Fruit fly (Drosophila melanogaster): ENCODE data around the gene CG42324.

CG42324 gene

DNA sequence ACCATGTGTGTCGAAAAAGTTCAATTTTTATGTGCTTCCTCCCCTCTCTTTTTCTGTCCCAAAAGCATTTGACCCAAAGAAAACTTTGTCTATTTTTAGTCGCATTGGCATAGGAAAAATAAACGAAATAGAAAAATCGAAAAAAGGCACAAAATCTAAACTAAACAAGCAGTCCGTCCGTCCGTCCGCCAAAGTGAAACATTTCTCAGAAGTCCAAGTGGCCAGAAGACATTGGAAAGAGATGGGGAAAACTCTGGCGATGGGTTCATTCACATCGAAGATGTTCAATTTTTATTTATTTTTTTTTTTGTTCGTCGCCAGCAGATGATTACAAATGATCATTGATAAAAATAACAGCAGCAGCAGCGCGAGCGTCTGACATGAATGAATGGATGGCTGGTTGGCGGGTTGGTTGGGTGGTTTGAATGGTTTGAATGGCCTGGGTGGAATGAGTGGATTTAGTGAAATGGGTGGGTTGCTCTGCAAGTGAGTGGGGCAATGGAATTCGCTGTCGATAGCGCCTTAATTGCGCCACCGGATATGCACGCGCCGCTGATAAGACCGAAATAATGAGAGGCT, 24.2 kb upstream of the CG42324 start:
- TF ChIP-seq CG13204 (GFP tag; optimal IDR thresholded peaks at IDR 0.05): no peak

DNA sequence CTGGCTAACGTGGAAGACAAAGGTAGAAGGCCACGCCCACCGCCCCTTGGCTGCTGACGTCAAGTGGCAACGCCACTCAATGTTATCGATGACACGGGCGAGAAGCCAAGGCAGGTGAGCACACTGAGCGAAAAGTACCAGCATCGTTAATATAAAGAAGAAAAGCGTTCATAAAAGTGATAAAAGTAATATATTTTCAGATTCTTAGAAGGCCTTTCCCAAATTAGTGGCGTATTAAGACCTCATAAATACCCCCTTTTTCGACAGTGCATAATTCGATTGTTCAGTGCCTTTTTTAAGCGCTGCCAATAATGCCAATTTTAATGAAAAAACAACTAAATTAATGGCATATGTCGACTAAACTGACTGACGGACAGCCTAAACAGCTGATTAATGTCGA, 22.6 kb upstream of the CG42324 start:
- TF ChIP-seq fd96Ca (GFP tag; IDR thresholded peaks at IDR 0.05): 0 out of 3 replicates have a peak, but pooled peaks have one; percentile 21
- no peak for TF ChIP-seq Ets98B (GFP tag; IDR thresholded peaks at IDR 0.05)
- no peak for TF ChIP-seq Pif1A (GFP tag; optimal IDR thresholded peaks at IDR 0.05)
- no peak for TF ChIP-seq CG13204 (GFP tag; optimal IDR thresholded peaks at IDR 0.05)

DNA sequence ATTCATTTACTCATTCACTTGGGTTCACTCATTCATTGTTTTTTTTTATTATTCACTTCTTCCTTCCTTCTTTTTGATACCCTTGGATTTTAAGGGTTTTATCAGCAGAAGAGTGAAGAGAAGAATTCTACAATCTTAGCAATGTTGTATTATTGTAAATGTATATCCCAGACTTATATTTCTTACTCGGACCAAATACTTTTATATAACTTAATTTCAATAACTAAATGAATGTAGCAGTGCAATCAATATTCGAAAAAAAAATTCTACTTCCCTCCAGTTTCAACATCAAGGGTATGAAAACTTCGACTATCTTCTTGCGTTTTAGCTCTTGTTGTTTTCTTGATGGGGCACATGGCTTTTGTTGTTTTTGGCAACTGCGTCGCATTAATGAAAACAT, 21.8 kb upstream of the CG42324 start:
- TF ChIP-seq CG14655 (GFP tag; optimal IDR thresholded peaks at IDR 0.05) (no peak), Ets98B (GFP tag; IDR thresholded peaks at IDR 0.05) (no peak), CG32121 (GFP tag; IDR thresholded peaks at IDR 0.05) (no peak), Pif1B (GFP tag; optimal IDR thresholded peaks at IDR 0.05) (no peak), CG12605 (GFP tag; IDR thresholded peaks at IDR 0.05) (no peak), CG34367 (tag; optimal IDR thresholded peaks at IDR 0.05) (no peak), D1 (tag; optimal IDR thresholded peaks at IDR 0.05) (no peak), CG9948 (tag; optimal IDR thresholded peaks at IDR 0.05) (no peak), CG8159 (tag; optimal IDR thresholded peaks at IDR 0.05) (peak; percentile 33), Snoo (tag; optimal IDR thresholded peaks at IDR 0.05) (peak; percentile 45), rn (GFP tag; IDR thresholded peaks at IDR 0.05) (no peak), EcR (GFP tag; optimal IDR thresholded peaks at IDR 0.05) (peak; percentile 4), CG15710 (tag; optimal IDR thresholded peaks at IDR 0.05) (peak; percentile 48), gl (tag; optimal IDR thresholded peaks at IDR 0.05) (no peak), CG8301 (tag; optimal IDR thresholded peaks at IDR 0.05) (no peak), CG10348 (GFP tag; IDR thresholded peaks at IDR 0.05) (no peak), CG17806 (tag; optimal IDR thresholded peaks at IDR 0.05) (peak; percentile 15), CG13204 (GFP tag; optimal IDR thresholded peaks at IDR 0.05) (no peak), CG4496 (GFP tag; IDR thresholded peaks at IDR 0.05) (no peak), fd96Ca (GFP tag; IDR thresholded peaks at IDR 0.05) (no peak), Pif1A (GFP tag; optimal IDR thresholded peaks at IDR 0.05) (peak; percentile 25)

DNA sequence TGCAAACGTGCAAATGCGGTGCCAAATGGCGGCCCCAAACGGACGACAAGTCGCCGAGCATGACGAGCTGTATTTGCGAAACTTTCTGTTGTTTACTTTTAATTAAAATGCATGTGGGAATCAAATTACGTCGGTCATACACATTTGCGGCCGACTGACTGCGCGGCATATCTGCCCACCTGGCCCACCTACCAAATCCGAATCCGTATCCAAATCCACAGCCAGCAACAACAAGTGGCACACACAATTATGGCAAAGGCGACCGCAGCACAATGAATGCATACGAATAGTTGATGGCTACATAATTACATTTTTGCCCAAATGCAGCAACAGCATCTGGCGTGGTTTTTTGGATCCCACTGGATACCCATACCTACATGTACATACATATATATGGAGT, 20.5 kb upstream of the CG42324 start:
- TF ChIP-seq CG32121 (GFP tag; IDR thresholded peaks at IDR 0.05) (no peak), CG13204 (GFP tag; optimal IDR thresholded peaks at IDR 0.05) (no peak), rn (GFP tag; IDR thresholded peaks at IDR 0.05) (no peak), EcR (GFP tag; optimal IDR thresholded peaks at IDR 0.05) (no peak), CG10348 (GFP tag; IDR thresholded peaks at IDR 0.05) (no peak), Pif1A (GFP tag; optimal IDR thresholded peaks at IDR 0.05) (no peak), CG8159 (tag; optimal IDR thresholded peaks at IDR 0.05) (no peak), CG34367 (tag; optimal IDR thresholded peaks at IDR 0.05) (no peak), fd96Ca (GFP tag; IDR thresholded peaks at IDR 0.05) (no peak), Pif1B (GFP tag; optimal IDR thresholded peaks at IDR 0.05) (no peak), D1 (tag; optimal IDR thresholded peaks at IDR 0.05) (no peak), CG8301 (tag; optimal IDR thresholded peaks at IDR 0.05) (no peak), gl (tag; optimal IDR thresholded peaks at IDR 0.05) (no peak), CG15710 (tag; optimal IDR thresholded peaks at IDR 0.05) (no peak)

DNA sequence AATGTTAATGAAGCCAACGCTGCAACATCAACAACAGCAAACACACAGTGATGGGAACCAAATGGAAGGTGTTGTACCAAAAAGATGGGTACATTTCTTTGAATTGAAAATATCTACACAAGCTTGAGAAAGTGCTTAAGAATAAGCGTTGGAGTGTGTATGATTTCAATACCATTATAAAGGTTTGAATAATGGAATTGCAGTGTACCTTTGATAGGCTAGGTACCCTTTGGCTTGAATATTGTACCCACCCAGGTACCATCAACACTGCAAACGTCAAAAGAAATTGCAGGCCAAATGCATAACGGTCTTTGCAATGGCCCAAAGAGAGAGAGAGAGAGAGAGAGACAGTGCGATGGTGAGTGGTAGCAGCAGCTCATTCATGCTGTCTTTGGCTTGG, 19.6 kb upstream of the CG42324 start:
- no peak for TF ChIP-seq CG12605 (GFP tag; IDR thresholded peaks at IDR 0.05)
- 0 out of 3 replicates have a peak, but pooled peaks have one; percentile 4 for TF ChIP-seq CG4496 (GFP tag; IDR thresholded peaks at IDR 0.05)
- TF ChIP-seq CG32121 (GFP tag; IDR thresholded peaks at IDR 0.05): no peak
- no peak for TF ChIP-seq CG9948 (tag; optimal IDR thresholded peaks at IDR 0.05)
- TF ChIP-seq CG8301 (tag; optimal IDR thresholded peaks at IDR 0.05): no peak

DNA sequence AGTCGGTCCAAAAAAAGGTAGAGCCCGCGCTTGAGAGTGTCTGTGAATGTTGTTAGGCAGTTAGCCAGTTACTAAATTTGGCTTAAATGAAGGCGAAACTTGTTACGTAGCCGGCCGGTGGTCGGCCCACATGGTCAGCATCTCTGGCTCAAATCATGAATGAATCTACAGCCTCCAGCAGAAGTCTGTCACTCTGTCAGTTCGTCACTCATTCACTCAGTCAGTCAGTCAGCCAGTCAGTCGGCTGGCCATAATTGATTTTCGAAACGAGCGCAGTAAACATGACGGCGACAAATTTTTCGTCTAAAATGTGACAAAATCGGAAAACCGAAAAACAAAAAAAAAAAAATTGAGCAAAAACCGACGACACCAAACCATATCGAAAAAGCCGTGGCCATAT, 17.8 kb upstream of the CG42324 start:
- TF ChIP-seq CG13204 (GFP tag; optimal IDR thresholded peaks at IDR 0.05) (no peak), fd96Ca (GFP tag; IDR thresholded peaks at IDR 0.05) (no peak), CG9948 (tag; optimal IDR thresholded peaks at IDR 0.05) (no peak), CG32121 (GFP tag; IDR thresholded peaks at IDR 0.05) (no peak), Pif1A (GFP tag; optimal IDR thresholded peaks at IDR 0.05) (no peak), CG34367 (tag; optimal IDR thresholded peaks at IDR 0.05) (no peak), CG15710 (tag; optimal IDR thresholded peaks at IDR 0.05) (no peak), EcR (GFP tag; optimal IDR thresholded peaks at IDR 0.05) (no peak), rn (GFP tag; IDR thresholded peaks at IDR 0.05) (no peak), CG12605 (GFP tag; IDR thresholded peaks at IDR 0.05) (no peak), Pif1B (GFP tag; optimal IDR thresholded peaks at IDR 0.05) (no peak), Snoo (tag; optimal IDR thresholded peaks at IDR 0.05) (no peak), CG17806 (tag; optimal IDR thresholded peaks at IDR 0.05) (no peak), CG10348 (GFP tag; IDR thresholded peaks at IDR 0.05) (no peak)

DNA sequence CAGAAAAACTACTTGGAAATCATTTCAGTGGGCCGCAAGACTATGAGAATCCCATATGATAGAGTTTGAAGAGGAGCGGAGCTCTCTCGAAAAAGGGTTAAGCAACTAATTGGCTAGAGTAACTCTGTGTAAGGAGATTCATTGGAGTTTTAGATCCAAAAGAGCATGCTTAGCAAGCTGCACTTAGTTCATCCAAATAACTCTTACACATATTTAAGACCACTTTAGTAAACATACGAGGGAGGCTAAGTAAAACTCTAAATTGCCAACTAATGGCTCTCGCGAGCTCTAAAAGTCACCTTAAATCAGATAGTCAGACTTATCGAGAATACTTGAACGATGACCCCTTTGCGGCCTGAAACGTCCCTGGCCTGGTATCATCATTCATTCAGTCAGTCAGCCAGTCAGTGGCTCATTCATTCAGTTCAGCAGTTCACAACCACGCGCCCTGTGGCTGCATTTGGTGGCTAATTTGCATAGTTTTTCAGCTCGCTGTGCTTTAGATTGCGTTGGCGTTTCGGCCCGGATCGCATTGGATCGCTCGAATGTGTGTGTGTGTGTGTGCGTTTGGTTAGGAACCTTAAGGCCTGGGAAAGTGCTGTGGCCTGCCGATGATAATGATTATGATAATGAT, 17.2 kb upstream of the CG42324 start:
- TF ChIP-seq CG8159 (tag; optimal IDR thresholded peaks at IDR 0.05): no peak
- TF ChIP-seq EcR (GFP tag; optimal IDR thresholded peaks at IDR 0.05): no peak
- TF ChIP-seq rn (GFP tag; IDR thresholded peaks at IDR 0.05): no peak

Measured in whole organism, pupa.